Fruit fly (Drosophila melanogaster) whole organism, pupa: ENCODE measurements around the gene CG1909.

Experiments used
- CG12605 ChIP-seq: fragments of 200-800 bp; sonication (Bioruptor generic); IDR thresholded peaks from 2 replicates; pipeline ENCODE4 v1.3.6; 2022; ENCODE audit warnings: missing biosample characterization, missing genetic modification characterization
- CG32121 ChIP-seq: fragments of 200-800 bp; sonication (Bioruptor generic); IDR thresholded peaks from 2 replicates; pipeline ENCODE4 v1.3.6; 2022; ENCODE audit warnings: missing biosample characterization, missing genetic modification characterization
- CG9948 ChIP-seq: fragments of 200-800 bp; sonication (Bioruptor generic); optimal IDR thresholded peaks from 2 replicates; lab custom pipeline; 2018; ENCODE audit warnings: missing biosample characterization, mild to moderate bottlenecking, missing genetic modification characterization, moderate library complexity
- D1 ChIP-seq: fragments of 200-800 bp; sonication (Bioruptor generic); optimal IDR thresholded peaks from 2 replicates; lab custom pipeline; 2018; ENCODE audit warnings: missing biosample characterization, mild to moderate bottlenecking, missing genetic modification characterization, moderate library complexity
- Snoo ChIP-seq: fragments of 200-800 bp; sonication (Bioruptor generic); optimal IDR thresholded peaks from 3 replicates; lab custom pipeline; 2017; ENCODE audit warnings: missing biosample characterization, mild to moderate bottlenecking, missing genetic modification characterization, inconsistent platforms

dm6 chr4:625898-626644 lies 43.2 kb downstream of the CG1909 start, which contains the start of gene mav:
- TF ChIP-seq CG9948 (tag; lab: Kevin White, UChicago) (no peak), Snoo (tag; lab: Kevin White, UChicago) (no peak), CG12605 (GFP tag; lab: Robert Waterston, UW) (no peak), D1 (peak; percentile 37), CG32121 (GFP tag; lab: Robert Waterston, UW) (no peak)
